Fruit fly (Drosophila melanogaster): ENCODE data around the gene CG15422.
A peak's percentile ranks its signal among the peaks of the same experiment; 100 is the strongest.

CG15422 gene

dm6 chr2L:4034300-4034699, 29.5 kb downstream of the CG15422 start:
- TF ChIP-seq toe (GFP tag; optimal IDR thresholded peaks at IDR 0.05): no peak
- no peak for TF ChIP-seq Crg-1 (GFP tag; optimal IDR thresholded peaks at IDR 0.05)
- no peak for TF ChIP-seq CG12768 (GFP tag; optimal IDR thresholded peaks at IDR 0.05)
- no peak for TF ChIP-seq Hr96 (GFP tag; optimal IDR thresholded peaks at IDR 0.05)
- no peak for TF ChIP-seq ovo (GFP tag; optimal IDR thresholded peaks at IDR 0.05)
- TF ChIP-seq CG5204 (GFP tag; optimal IDR thresholded peaks at IDR 0.05): no peak
- TF ChIP-seq CG1620 (GFP tag; optimal IDR thresholded peaks at IDR 0.05): no peak
- TF ChIP-seq bab1 (GFP tag; optimal IDR thresholded peaks at IDR 0.05): no peak
- TF ChIP-seq cic (GFP tag; optimal IDR thresholded peaks at IDR 0.05): no peak
- no peak for TF ChIP-seq cnc (optimal IDR thresholded peaks at IDR 0.05)
- no peak for TF ChIP-seq CG14711 (tag; optimal IDR thresholded peaks at IDR 0.05)
- no peak for TF ChIP-seq pad (GFP tag; optimal IDR thresholded peaks at IDR 0.05)
- TF ChIP-seq CG11617 (GFP tag; optimal IDR thresholded peaks at IDR 0.05): no peak
- TF ChIP-seq Clk (GFP tag; optimal IDR thresholded peaks at IDR 0.05): no peak
- no peak for TF ChIP-seq CG7101 (tag; optimal IDR thresholded peaks at IDR 0.05)
- no peak for TF ChIP-seq tj (GFP tag; optimal IDR thresholded peaks at IDR 0.05)
- TF ChIP-seq CG7045 (GFP tag; optimal IDR thresholded peaks at IDR 0.05): no peak
- no peak for TF ChIP-seq Mnt (GFP tag; optimal IDR thresholded peaks at IDR 0.05)
- no peak for TF ChIP-seq kay (GFP tag; ENCODE audit: borderline replicate concordance)
- no peak for TF ChIP-seq CG33017 (tag; optimal IDR thresholded peaks at IDR 0.05)

dm6 chr2L:4036306-4036705, 31.5 kb downstream of the CG15422 start:
- TF ChIP-seq cnc (optimal IDR thresholded peaks at IDR 0.05) (no peak), cic (GFP tag; optimal IDR thresholded peaks at IDR 0.05) (no peak), CG7101 (tag; optimal IDR thresholded peaks at IDR 0.05) (no peak), CG11617 (GFP tag; optimal IDR thresholded peaks at IDR 0.05) (no peak), ovo (GFP tag; optimal IDR thresholded peaks at IDR 0.05) (no peak), CG12768 (GFP tag; optimal IDR thresholded peaks at IDR 0.05) (no peak), CG7045 (GFP tag; optimal IDR thresholded peaks at IDR 0.05) (no peak), CG5204 (GFP tag; optimal IDR thresholded peaks at IDR 0.05) (no peak), CG33017 (tag; optimal IDR thresholded peaks at IDR 0.05) (no peak), Crg-1 (GFP tag; optimal IDR thresholded peaks at IDR 0.05) (no peak), bab1 (GFP tag; optimal IDR thresholded peaks at IDR 0.05) (no peak), kay (GFP tag; ENCODE audit: borderline replicate concordance) (no peak)

DNA sequence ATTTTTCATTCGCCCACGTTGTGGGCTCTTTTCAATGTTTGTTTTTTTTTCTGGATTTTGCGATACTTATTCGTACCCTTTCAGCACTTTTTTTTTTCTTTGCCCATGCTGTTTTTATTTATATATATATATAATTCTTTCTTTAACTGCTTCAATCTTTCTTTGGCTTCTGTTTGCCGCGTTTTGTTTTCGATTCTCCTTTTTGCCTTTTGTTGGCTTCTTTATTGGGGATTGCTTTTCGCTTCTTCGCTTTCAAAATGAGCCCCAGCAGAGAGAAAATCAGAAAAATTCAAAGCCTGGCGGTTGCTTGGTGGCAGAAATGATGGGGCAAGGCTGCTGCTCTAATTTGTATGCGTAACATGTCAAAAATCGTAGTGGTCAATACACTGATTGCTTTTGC, 32.2 kb downstream of the CG15422 start:
- TF ChIP-seq Clk (GFP tag; optimal IDR thresholded peaks at IDR 0.05) (no peak), bab1 (GFP tag; optimal IDR thresholded peaks at IDR 0.05) (no peak), tj (GFP tag; optimal IDR thresholded peaks at IDR 0.05) (peak; percentile 26), cnc (optimal IDR thresholded peaks at IDR 0.05) (no peak), CG5204 (GFP tag; optimal IDR thresholded peaks at IDR 0.05) (no peak), kay (GFP tag; ENCODE audit: borderline replicate concordance) (no peak), CG11617 (GFP tag; optimal IDR thresholded peaks at IDR 0.05) (no peak)

DNA sequence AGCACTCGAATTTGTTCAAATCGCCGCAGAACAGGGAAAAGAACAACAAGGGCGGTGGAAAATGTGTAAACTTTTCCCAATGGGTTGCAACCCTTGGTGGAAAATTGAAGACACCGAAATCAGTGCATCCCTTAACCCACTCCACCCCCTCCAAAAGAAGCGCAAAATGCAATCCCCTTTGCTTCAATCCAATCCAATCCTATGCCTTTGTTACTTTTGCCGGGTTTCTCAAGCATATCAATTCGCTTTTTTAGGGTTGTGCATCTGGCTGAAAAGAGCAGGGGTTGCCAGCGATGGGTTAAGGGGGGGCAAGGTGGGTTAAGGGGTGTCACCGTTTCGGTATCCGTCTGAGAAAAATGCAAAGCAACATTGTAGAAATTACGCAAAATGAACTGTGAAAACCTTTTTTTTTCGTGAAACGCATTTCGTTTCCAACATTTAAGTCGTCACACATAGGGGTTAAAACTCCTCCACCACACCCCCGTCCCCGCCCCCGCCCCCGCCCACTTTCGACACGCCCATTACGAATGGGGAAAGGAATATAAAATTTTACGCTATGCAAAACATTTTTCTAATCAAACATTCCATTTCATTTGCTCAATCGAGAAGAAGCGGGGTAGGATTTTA, 33.4 kb downstream of the CG15422 start:
- TF ChIP-seq CG7045 (GFP tag; optimal IDR thresholded peaks at IDR 0.05): no peak
- no peak for TF ChIP-seq CG11617 (GFP tag; optimal IDR thresholded peaks at IDR 0.05)
- no peak for TF ChIP-seq kay (GFP tag; ENCODE audit: borderline replicate concordance)
- no peak for TF ChIP-seq CG12768 (GFP tag; optimal IDR thresholded peaks at IDR 0.05)
- no peak for TF ChIP-seq CG5204 (GFP tag; optimal IDR thresholded peaks at IDR 0.05)
- no peak for TF ChIP-seq CG7101 (tag; optimal IDR thresholded peaks at IDR 0.05)
- TF ChIP-seq bab1 (GFP tag; optimal IDR thresholded peaks at IDR 0.05): no peak
- no peak for TF ChIP-seq tj (GFP tag; optimal IDR thresholded peaks at IDR 0.05)
- TF ChIP-seq CG33017 (tag; optimal IDR thresholded peaks at IDR 0.05): no peak
- no peak for TF ChIP-seq toe (GFP tag; optimal IDR thresholded peaks at IDR 0.05)
- TF ChIP-seq Crg-1 (GFP tag; optimal IDR thresholded peaks at IDR 0.05): no peak
- no peak for TF ChIP-seq pad (GFP tag; optimal IDR thresholded peaks at IDR 0.05)
- no peak for TF ChIP-seq Clk (GFP tag; optimal IDR thresholded peaks at IDR 0.05)

DNA sequence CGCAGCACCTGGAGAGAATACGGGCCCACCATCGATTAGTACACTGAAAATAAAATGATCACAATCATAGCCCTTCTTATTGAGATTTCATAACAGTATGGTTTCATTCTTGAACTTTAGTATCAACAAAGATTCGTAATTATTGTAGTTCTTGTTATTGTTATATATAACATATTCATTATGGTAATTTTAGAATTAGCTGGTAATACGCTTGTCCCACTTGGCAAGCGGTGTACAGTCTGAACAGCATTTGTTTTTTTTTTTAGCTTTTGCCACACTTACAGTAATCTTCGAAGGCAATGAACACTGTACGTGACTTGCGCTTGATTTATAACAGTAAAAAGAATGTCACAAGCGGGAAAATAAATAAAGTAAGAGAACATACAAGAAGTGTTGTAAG, 38.3 kb downstream of the CG15422 start:
- TF ChIP-seq bab1 (GFP tag; optimal IDR thresholded peaks at IDR 0.05): peak; percentile 70
- TF ChIP-seq CG12768 (GFP tag; optimal IDR thresholded peaks at IDR 0.05): no peak

dm6 chr2L:4045185-4045814, 40.5 kb downstream of the CG15422 start:
- TF ChIP-seq bab1 (GFP tag; optimal IDR thresholded peaks at IDR 0.05): no peak
- no peak for TF ChIP-seq CG11617 (GFP tag; optimal IDR thresholded peaks at IDR 0.05)
- no peak for TF ChIP-seq pad (GFP tag; optimal IDR thresholded peaks at IDR 0.05)
- no peak for TF ChIP-seq Mnt (GFP tag; optimal IDR thresholded peaks at IDR 0.05)
- TF ChIP-seq ovo (GFP tag; optimal IDR thresholded peaks at IDR 0.05): no peak
- no peak for TF ChIP-seq CG33017 (tag; optimal IDR thresholded peaks at IDR 0.05)
- TF ChIP-seq CG7101 (tag; optimal IDR thresholded peaks at IDR 0.05): no peak
- TF ChIP-seq CG7045 (GFP tag; optimal IDR thresholded peaks at IDR 0.05): no peak
- no peak for TF ChIP-seq cnc (optimal IDR thresholded peaks at IDR 0.05)
- no peak for TF ChIP-seq CG5204 (GFP tag; optimal IDR thresholded peaks at IDR 0.05)
- no peak for TF ChIP-seq Crg-1 (GFP tag; optimal IDR thresholded peaks at IDR 0.05)
- TF ChIP-seq Clk (GFP tag; optimal IDR thresholded peaks at IDR 0.05): no peak
- no peak for TF ChIP-seq cic (GFP tag; optimal IDR thresholded peaks at IDR 0.05)
- no peak for TF ChIP-seq tj (GFP tag; optimal IDR thresholded peaks at IDR 0.05)
- no peak for TF ChIP-seq Hr96 (GFP tag; optimal IDR thresholded peaks at IDR 0.05)
- no peak for TF ChIP-seq CG1620 (GFP tag; optimal IDR thresholded peaks at IDR 0.05)
- TF ChIP-seq kay (GFP tag; ENCODE audit: borderline replicate concordance): no peak
- TF ChIP-seq toe (GFP tag; optimal IDR thresholded peaks at IDR 0.05): no peak
- no peak for TF ChIP-seq CG12768 (GFP tag; optimal IDR thresholded peaks at IDR 0.05)

Measured in whole organism, adult.